Worm (Caenorhabditis elegans) whole organism, L1 larva: ENCODE data around the gene F46G11.4.
A peak's percentile ranks its signal among the peaks of the same experiment; 100 is the strongest.

Experiments
- F16B12.6 ChIP-seq: fragments of 150-350 bp; optimal IDR thresholded peaks from 2 replicates; lab custom pipeline; 2014; ENCODE audit warnings: missing biosample characterization, missing genetic modification characterization
- alr-1 ChIP-seq: fragments of 200-800 bp; sonication (Bioruptor generic); optimal IDR thresholded peaks from 2 replicates; lab custom pipeline; 2018; ENCODE audit warnings: borderline replicate concordance, mild to moderate bottlenecking, missing genetic modification characterization, missing compliant biosample characterization
- blmp-1 ChIP-seq: fragments of 150-350 bp; optimal IDR thresholded peaks from 2 replicates; lab custom pipeline; 2014; ENCODE audit warnings: missing biosample characterization, missing genetic modification characterization
- ceh-63 ChIP-seq: fragments of 200-800 bp; sonication (Bioruptor generic); optimal IDR thresholded peaks from 2 replicates; lab custom pipeline; 2018; ENCODE audit warnings: mild to moderate bottlenecking, missing genetic modification characterization, missing compliant biosample characterization
- ceh-8 ChIP-seq: fragments of 200-800 bp; sonication (Bioruptor generic); optimal IDR thresholded peaks from 2 replicates; lab custom pipeline; 2018; ENCODE audit warnings: mild to moderate bottlenecking, missing genetic modification characterization, moderate library complexity, missing compliant biosample characterization
- ceh-82 ChIP-seq, 3 experiments: fragments of 150-350 bp in 1 of 3; sonication (generic microtip) in 2 of 3; optimal IDR thresholded peaks; 2 replicates each; lab custom pipeline; 2014 to 2017; ENCODE audit warnings: missing biosample characterization in 3 of 3, missing genetic modification characterization in 3 of 3
- ceh-88 ChIP-seq: fragments of 200-800 bp; sonication (Bioruptor generic); IDR thresholded peaks from 2 replicates; pipeline ENCODE4 v1.3.6; 2022; ENCODE audit warnings: missing genetic modification characterization, missing compliant biosample characterization
- ces-1 ChIP-seq: fragments of 150-350 bp; optimal IDR thresholded peaks from 2 replicates; lab custom pipeline; 2014; ENCODE audit warnings: missing biosample characterization, missing genetic modification reagents, missing genetic modification characterization
- dpl-1 ChIP-seq, 3 experiments: fragments of 150-350 bp in 2 of 3; sonication (generic microtip) in 1 of 3; optimal IDR thresholded peaks; 2 replicates each; lab custom pipeline; 2014 to 2017; ENCODE audit warnings: missing biosample characterization in 3 of 3, missing genetic modification characterization in 3 of 3, missing genetic modification reagents in 3 of 3
- dsc-1 ChIP-seq: sonication (generic microtip); optimal IDR thresholded peaks from 2 replicates; lab custom pipeline; 2016; ENCODE audit warnings: mild to moderate bottlenecking, missing genetic modification characterization, missing compliant biosample characterization
- efl-1 ChIP-seq, 4 experiments: fragments of 150-350 bp; optimal IDR thresholded peaks in 3 of 4; peaks in 1 of 4; 1 replicate in 1 of 4; 2 replicates in 3 of 4; lab custom pipeline; 2014; ENCODE audit warnings: missing biosample characterization in 2 of 4, missing genetic modification characterization in 2 of 4, missing genetic modification reagents in 2 of 4
- egl-13 ChIP-seq: sonication (generic microtip); optimal IDR thresholded peaks from 2 replicates; lab custom pipeline; 2016; ENCODE audit warnings: missing genotype, missing genetic modification reagents, missing genetic modification characterization, missing compliant biosample characterization
- egl-27 ChIP-seq, 2 experiments: fragments of 150-350 bp in 1 of 2; sonication (generic microtip); optimal IDR thresholded peaks; 3 replicates each; lab custom pipeline; 2017 to 2018; ENCODE audit warnings: missing biosample characterization in 2 of 2, missing genetic modification characterization in 2 of 2, missing genetic modification reagents in 2 of 2
- fkh-10 ChIP-seq: sonication (generic microtip); optimal IDR thresholded peaks from 2 replicates; lab custom pipeline; 2017; ENCODE audit warnings: missing biosample characterization, missing genetic modification reagents, missing genetic modification characterization
- fos-1 ChIP-seq: fragments of 150-350 bp; optimal IDR thresholded peaks from 2 replicates; lab custom pipeline; 2014; ENCODE audit warnings: missing biosample characterization, missing genetic modification characterization
- isw-1 ChIP-seq: fragments of 200-800 bp; sonication (Bioruptor generic); IDR thresholded peaks from 2 replicates; pipeline ENCODE4 v1.3.6; 2022; ENCODE audit warnings: missing genetic modification characterization, missing compliant biosample characterization
- jun-1 ChIP-seq: fragments of 150-350 bp; optimal IDR thresholded peaks from 2 replicates; lab custom pipeline; 2014; ENCODE audit warnings: missing biosample characterization, missing genetic modification reagents, missing genetic modification characterization
- lin-14 ChIP-seq: fragments of 200-800 bp; sonication (Bioruptor generic); optimal IDR thresholded peaks from 2 replicates; lab custom pipeline; 2018; ENCODE audit warnings: mild to moderate bottlenecking, missing genetic modification characterization, moderate library complexity, missing compliant biosample characterization
- lsy-2 ChIP-seq, 2 experiments: fragments of 150-350 bp; optimal IDR thresholded peaks; 2 replicates each; lab custom pipeline; 2014; ENCODE audit warnings: missing biosample characterization in 2 of 2, missing genetic modification characterization in 2 of 2
- mab-9 ChIP-seq: fragments of 200-800 bp; sonication (Bioruptor generic); IDR thresholded peaks from 2 replicates; pipeline ENCODE4 v1.3.6; 2022; ENCODE audit warnings: missing genetic modification reagents, missing genetic modification characterization, missing compliant biosample characterization
- nhr-11 ChIP-seq: fragments of 150-350 bp; optimal IDR thresholded peaks from 2 replicates; lab custom pipeline; 2014; ENCODE audit warnings: missing biosample characterization, missing genetic modification characterization
- nhr-19 ChIP-seq: fragments of 200-800 bp; sonication (Bioruptor generic); conservative IDR thresholded peaks from 2 replicates; pipeline ENCODE4 v1.3.6; 2022; ENCODE audit warnings: missing genetic modification characterization, missing compliant biosample characterization
- nhr-47 ChIP-seq: sonication (generic microtip); optimal IDR thresholded peaks from 2 replicates; lab custom pipeline; 2016; ENCODE audit warnings: mild to moderate bottlenecking, missing genetic modification characterization, moderate library complexity, missing compliant biosample characterization
- nhr-71 ChIP-seq: sonication (generic microtip); optimal IDR thresholded peaks from 2 replicates; lab custom pipeline; 2016; ENCODE audit warnings: mild to moderate bottlenecking, missing genetic modification characterization, moderate library complexity, missing compliant biosample characterization
- nhr-85 ChIP-seq: sonication (generic microtip); peaks from one replicate; lab custom pipeline; 2016; ENCODE audit warnings: missing genetic modification characterization, inconsistent platforms, missing compliant biosample characterization
- nhr-90 ChIP-seq: sonication (generic microtip); optimal IDR thresholded peaks from 2 replicates; lab custom pipeline; 2016; ENCODE audit warnings: mild to moderate bottlenecking, missing genetic modification characterization, missing compliant biosample characterization; ENCODE audit not compliant: poor library complexity
- pag-3 ChIP-seq: sonication (generic microtip); optimal IDR thresholded peaks from 2 replicates; lab custom pipeline; 2017; ENCODE audit warnings: missing genetic modification characterization, mild to moderate bottlenecking, missing compliant biosample characterization, antibody characterized with exemption, borderline replicate concordance; ENCODE audit not compliant: insufficient read depth
- pqm-1 ChIP-seq: sonication (generic microtip); optimal IDR thresholded peaks from 3 replicates; lab custom pipeline; 2017; ENCODE audit warnings: missing biosample characterization, missing genetic modification characterization
- rnt-1 ChIP-seq: sonication (generic microtip); optimal IDR thresholded peaks from 2 replicates; lab custom pipeline; 2016; ENCODE audit warnings: mild to moderate bottlenecking, missing genetic modification characterization, moderate library complexity, missing compliant biosample characterization
- sup-37 ChIP-seq: fragments of 200-800 bp; sonication (Bioruptor generic); optimal IDR thresholded peaks from 2 replicates; lab custom pipeline; 2018; ENCODE audit warnings: mild to moderate bottlenecking, missing genetic modification characterization, missing compliant biosample characterization
- unc-30 ChIP-seq: sonication (generic microtip); optimal IDR thresholded peaks from 2 replicates; lab custom pipeline; 2017; ENCODE audit warnings: missing biosample characterization, missing genetic modification characterization
- unc-86 ChIP-seq: sonication (generic microtip); optimal IDR thresholded peaks from 2 replicates; lab custom pipeline; 2016; ENCODE audit warnings: missing genetic modification characterization, missing compliant biosample characterization
- unc-98 ChIP-seq: fragments of 200-800 bp; sonication (Bioruptor generic); IDR thresholded peaks from 2 replicates; pipeline ENCODE4 v1.3.6; 2022; ENCODE audit warnings: missing genetic modification characterization, missing compliant biosample characterization
- xbp-1 ChIP-seq: sonication (generic microtip); optimal IDR thresholded peaks from 2 replicates; lab custom pipeline; 2016; ENCODE audit warnings: missing genetic modification characterization, missing compliant biosample characterization
- zip-4 ChIP-seq: fragments of 200-800 bp; sonication (Bioruptor generic); optimal IDR thresholded peaks from 2 replicates; lab custom pipeline; 2018; ENCODE audit warnings: mild to moderate bottlenecking, missing genetic modification characterization, moderate library complexity, missing compliant biosample characterization

F46G11.4 gene

DNA sequence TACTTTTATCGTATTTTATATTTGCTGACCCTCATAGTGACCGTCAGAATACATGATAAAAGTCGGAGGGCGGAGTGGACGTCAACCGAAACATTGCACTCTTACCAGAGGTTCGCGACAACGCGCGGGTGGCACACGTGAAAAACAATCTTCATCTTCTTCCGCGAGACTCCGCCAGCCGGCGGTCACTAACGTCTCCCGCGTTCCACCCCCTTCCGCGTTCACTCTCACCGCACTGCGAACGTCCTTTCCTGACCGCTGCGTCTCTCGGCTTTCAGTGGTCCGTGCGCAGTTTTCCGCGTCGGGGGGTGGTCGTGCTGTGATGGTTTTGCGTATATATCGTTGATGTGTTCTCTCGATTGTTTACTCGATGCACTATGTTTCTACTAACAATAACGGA lies 19.6 kb upstream of the F46G11.4 start:
- TF ChIP-seq nhr-85 (tag; lab: Kevin White, UChicago) (peak; percentile 33), lin-14 (no peak), ces-1 (no peak), efl-1 (optimal IDR thresholded peaks at IDR 0.05; lab: Kevin White, UChicago) (no peak), efl-1 (GFP tag; optimal IDR thresholded peaks at IDR 0.05 in 1 of 2; lab: Kevin White, UChicago) (peak in 1 of 2 experiments; percentile 39)

DNA sequence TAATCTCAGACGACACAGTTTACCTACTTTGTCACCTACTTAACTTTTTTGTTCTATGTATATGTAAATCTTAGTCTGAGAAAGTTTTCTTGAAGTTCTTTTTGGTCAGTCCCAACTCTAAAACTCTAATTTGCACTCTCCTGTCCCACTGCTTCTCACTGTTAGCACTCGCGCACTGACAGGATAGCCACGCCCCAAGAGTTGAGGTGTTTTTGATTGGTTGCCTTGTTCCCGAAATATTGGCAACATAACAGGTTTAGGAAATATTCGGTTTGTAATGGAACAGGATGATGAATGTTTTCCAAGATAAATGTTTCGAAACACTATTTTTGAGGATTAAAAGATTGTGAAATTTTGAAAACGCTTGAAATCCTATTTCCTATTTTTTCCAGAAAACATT lies 18.5 kb upstream of the F46G11.4 start:
- TF ChIP-seq nhr-19 (no peak), ceh-88 (no peak), fkh-10 (GFP tag; lab: Kevin White, UChicago) (no peak), alr-1 (tag; lab: Kevin White, UChicago) (no peak), zip-4 (no peak), isw-1 (GFP tag; lab: Robert Waterston, UW) (no peak), nhr-11 (tag; lab: Kevin White, UChicago) (no peak), unc-86 (tag; lab: Kevin White, UChicago) (no peak), ceh-63 (GFP tag; lab: Kevin White, UChicago) (no peak), ceh-8 (no peak), unc-30 (tag; lab: Kevin White, UChicago) (no peak), sup-37 (no peak), pqm-1 (tag; lab: Kevin White, UChicago) (no peak)

DNA sequence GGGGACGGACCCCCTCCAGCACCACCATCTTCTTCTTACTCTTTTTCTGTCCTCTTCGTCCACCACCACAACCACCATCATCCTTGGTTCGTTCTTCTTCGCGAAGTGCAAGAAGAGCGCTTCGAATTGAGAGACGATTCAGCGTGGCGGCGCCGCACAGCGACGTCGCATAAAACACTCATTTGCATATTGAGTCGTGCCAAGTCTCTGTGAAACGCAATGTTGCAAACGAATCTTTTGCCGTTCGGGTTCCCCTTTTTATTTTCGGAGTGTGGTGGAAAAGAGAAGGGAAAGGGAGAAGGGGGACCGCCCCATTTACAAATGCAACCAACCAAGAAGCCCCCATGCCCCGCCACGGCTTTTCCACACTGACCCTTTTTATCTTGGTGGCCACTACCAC lies 17.8 kb upstream of the F46G11.4 start:
- TF ChIP-seq isw-1 (GFP tag; lab: Robert Waterston, UW) (no peak), nhr-47 (tag; lab: Kevin White, UChicago) (peak; percentile 12), lin-14 (peak; percentile 64), lsy-2 (tag; optimal IDR thresholded peaks at IDR 0.05; lab: Kevin White, UChicago) (peak in 1 of 2 experiments; percentile 13), egl-27 (tag; optimal IDR thresholded peaks at IDR 0.05; lab: Kevin White, UChicago) (no peak), efl-1 (optimal IDR thresholded peaks at IDR 0.05; lab: Kevin White, UChicago) (no peak), efl-1 (GFP tag; optimal IDR thresholded peaks at IDR 0.05 in 1 of 2; lab: Kevin White, UChicago) (peak in 1 of 2 experiments; percentile 36), ceh-82 (tag; optimal IDR thresholded peaks at IDR 0.05; lab: Kevin White, UChicago) (peak in 1 of 3 experiments; percentile 13), xbp-1 (tag; lab: Kevin White, UChicago) (peak; percentile 3), pag-3 (tag; lab: Kevin White, UChicago) (no peak)

DNA sequence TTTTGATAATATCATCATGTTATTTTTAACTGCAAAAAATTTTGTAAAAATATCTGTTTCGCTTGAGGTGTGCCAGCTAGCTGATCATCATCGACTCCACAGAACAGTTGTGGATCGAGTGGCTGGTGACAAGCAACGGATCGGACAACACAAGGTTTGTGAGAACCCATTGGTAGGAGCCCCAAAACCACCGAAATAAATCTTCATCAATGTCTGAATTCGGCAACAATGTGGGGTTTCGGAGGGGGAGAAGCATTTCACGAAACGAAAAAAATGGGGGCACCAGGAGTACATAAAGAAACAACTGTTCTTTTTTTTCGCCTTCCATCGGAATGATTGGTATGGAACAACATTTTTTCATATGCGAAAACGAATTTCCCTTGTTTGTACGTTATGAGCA lies 16.8 kb upstream of the F46G11.4 start:
- peak; percentile 31 for TF ChIP-seq lin-14
- peak; percentile 64 for TF ChIP-seq rnt-1 (tag; lab: Kevin White, UChicago)
- TF ChIP-seq dsc-1 (tag; lab: Kevin White, UChicago), result no peak
- peak; percentile 49 for TF ChIP-seq nhr-71 (tag; lab: Kevin White, UChicago)
- TF ChIP-seq unc-98, result no peak
- no peak for TF ChIP-seq sup-37
- no peak for TF ChIP-seq efl-1 (optimal IDR thresholded peaks at IDR 0.05; lab: Kevin White, UChicago)
- no peak for TF ChIP-seq efl-1 (GFP tag; optimal IDR thresholded peaks at IDR 0.05 in 1 of 2; lab: Kevin White, UChicago)
- TF ChIP-seq egl-13 (tag; lab: Kevin White, UChicago), result no peak
- no peak for TF ChIP-seq fkh-10 (GFP tag; lab: Kevin White, UChicago)
- TF ChIP-seq, all 84 proteins: peak for 3

DNA sequence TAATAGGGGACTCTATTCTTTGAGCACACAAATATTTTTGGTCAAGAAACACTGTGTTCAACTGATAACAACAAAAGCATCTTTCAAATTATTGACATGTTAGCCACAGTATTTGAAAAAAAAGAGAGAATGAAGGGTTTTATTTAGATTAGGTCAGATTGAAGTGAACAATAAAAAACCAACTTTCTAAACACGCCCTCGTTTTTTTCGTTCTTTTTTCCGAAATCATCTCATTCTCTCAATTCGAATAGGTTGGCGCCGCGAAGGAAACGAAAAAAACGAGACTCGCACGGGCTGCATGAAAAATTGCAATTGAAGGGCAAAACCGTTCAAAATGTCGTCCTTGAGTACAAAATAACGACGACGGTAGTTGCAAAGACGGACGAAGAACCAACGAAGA lies 15.8 kb upstream of the F46G11.4 start:
- TF ChIP-seq blmp-1 (tag; lab: Kevin White, UChicago), result peak; percentile 62
- no peak for TF ChIP-seq fos-1 (tag; lab: Kevin White, UChicago)
- no peak for TF ChIP-seq pag-3 (tag; lab: Kevin White, UChicago)
- TF ChIP-seq lin-14, result peak; percentile 70
- peak; percentile 84 for TF ChIP-seq nhr-85 (tag; lab: Kevin White, UChicago)
- no peak for TF ChIP-seq F16B12.6
- TF ChIP-seq dpl-1 (GFP tag; optimal IDR thresholded peaks at IDR 0.05; lab: Kevin White, UChicago), result no peak
- TF ChIP-seq mab-9 (GFP tag; lab: Robert Waterston, UW), result no peak
- TF ChIP-seq jun-1, result no peak
- TF ChIP-seq nhr-90 (tag; lab: Kevin White, UChicago), result no peak
- TF ChIP-seq nhr-71 (tag; lab: Kevin White, UChicago), result no peak
